Worm (Caenorhabditis elegans) whole organism, young adult: Measurements from ENCODE around the gene idhb-1.

Experiments
- F10E7.11 ChIP-seq: sonication (generic microtip); optimal IDR thresholded peaks from 2 replicates; lab custom pipeline; 2017; ENCODE audit warnings: mild to moderate bottlenecking, missing genetic modification characterization, moderate library complexity, missing compliant biosample characterization
- F52B5.7 ChIP-seq: sonication (generic microtip); optimal IDR thresholded peaks from 2 replicates; lab custom pipeline; 2016; ENCODE audit warnings: mild to moderate bottlenecking, missing genetic modification characterization, missing compliant biosample characterization
- K11D2.4 ChIP-seq: fragments of 200-800 bp; sonication (Bioruptor generic); IDR thresholded peaks from 2 replicates; pipeline ENCODE4 v1.3.6; 2022; ENCODE audit warnings: missing genetic modification reagents, missing genetic modification characterization, missing compliant biosample characterization
- ZK185.1 ChIP-seq: sonication (generic microtip); optimal IDR thresholded peaks from 2 replicates; lab custom pipeline; 2016; ENCODE audit warnings: mild to moderate bottlenecking, missing genetic modification characterization, missing compliant biosample characterization; ENCODE audit not compliant: poor library complexity, severe bottlenecking
- ama-1 ChIP-seq, 3 experiments: fragments of 150-350 bp in 1 of 3; sonication (generic microtip) in 2 of 3; optimal IDR thresholded peaks; 2 replicates each; lab custom pipeline; 2014 to 2018; ENCODE audit warnings: missing biosample characterization in 2 of 3, missing genetic modification characterization in 2 of 3, missing genetic modification reagents in 2 of 3
- ceh-40 ChIP-seq: fragments of 200-800 bp; sonication (Bioruptor generic); IDR thresholded peaks from 2 replicates; pipeline ENCODE4 v1.3.6; 2022; ENCODE audit warnings: missing genetic modification characterization, missing compliant biosample characterization
- chd-7 ChIP-seq: sonication (generic microtip); optimal IDR thresholded peaks from 2 replicates; lab custom pipeline; 2016; ENCODE audit warnings: mild to moderate bottlenecking, missing genetic modification characterization, moderate library complexity, missing compliant biosample characterization
- dox-1 ChIP-seq: fragments of 200-800 bp; sonication (Bioruptor generic); IDR thresholded peaks from 2 replicates; pipeline ENCODE4 v1.3.6; 2022; ENCODE audit warnings: missing genetic modification reagents, missing genetic modification characterization, missing compliant biosample characterization
- dpff-1 ChIP-seq: sonication (generic microtip); optimal IDR thresholded peaks from 2 replicates; lab custom pipeline; 2017; ENCODE audit warnings: mild to moderate bottlenecking, missing genetic modification characterization, missing compliant biosample characterization
- nfya-1 ChIP-seq: sonication (generic microtip); optimal IDR thresholded peaks from 2 replicates; lab custom pipeline; 2017; ENCODE audit warnings: antibody characterized with exemption, missing compliant biosample characterization, missing genetic modification characterization, borderline replicate concordance; ENCODE audit not compliant: insufficient read depth
- rpc-1 ChIP-seq, 2 experiments: fragments of 150-350 bp in 1 of 2; sonication (generic microtip) in 1 of 2; optimal IDR thresholded peaks; 2 replicates each; lab custom pipeline; 2014 to 2018; ENCODE audit warnings: missing biosample characterization in 1 of 2, missing genetic modification characterization in 1 of 2, missing genetic modification reagents in 1 of 2, missing genotype in 1 of 2
- sea-2 ChIP-seq: fragments of 200-800 bp; sonication (Bioruptor generic); IDR thresholded peaks from 2 replicates; pipeline ENCODE4 v1.3.6; 2022; ENCODE audit warnings: missing genetic modification characterization, missing compliant biosample characterization
- snpc-4 ChIP-seq, 5 experiments: fragments of 150-350 bp in 1 of 5; sonication (generic microtip) in 4 of 5; optimal IDR thresholded peaks; 2 replicates each; lab custom pipeline; 2014 to 2018; ENCODE audit warnings: missing genetic modification characterization in 5 of 5, missing biosample characterization in 3 of 5, antibody characterized with exemption in 2 of 5, mild to moderate bottlenecking in 2 of 5, missing compliant biosample characterization in 2 of 5, missing genotype in 2 of 5, moderate library complexity in 2 of 5, missing genetic modification reagents in 1 of 5
- unc-62 ChIP-seq: fragments of 150-350 bp; optimal IDR thresholded peaks from 2 replicates; lab custom pipeline; 2014; ENCODE audit warnings: missing biosample characterization, missing genetic modification reagents, missing genetic modification characterization

- TF ChIP-seq K11D2.4 = no peak
- no peak for TF ChIP-seq nfya-1 (tag; lab: Kevin White, UChicago)
- TF ChIP-seq ZK185.1 = no peak
- no peak for TF ChIP-seq unc-62
- no peak for TF ChIP-seq sea-2 (GFP tag; lab: Robert Waterston, UW)
- no peak for TF ChIP-seq dox-1 (GFP tag; lab: Robert Waterston, UW)
- TF ChIP-seq F10E7.11 (tag; lab: Kevin White, UChicago) = no peak
- no peak for TF ChIP-seq F52B5.7 (tag; lab: Kevin White, UChicago)
- no peak for TF ChIP-seq ama-1 (optimal IDR thresholded peaks at IDR 0.05; lab: Kevin White, UChicago)
- no peak for TF ChIP-seq ama-1 (GFP tag; optimal IDR thresholded peaks at IDR 0.05; lab: Kevin White, UChicago)
- TF ChIP-seq dpff-1 = no peak
- TF ChIP-seq snpc-4 (GFP tag; optimal IDR thresholded peaks at IDR 0.05; lab: Kevin White, UChicago) = no peak
- no peak for TF ChIP-seq snpc-4 (tag; optimal IDR thresholded peaks at IDR 0.05; lab: Kevin White, UChicago)
- no peak for TF ChIP-seq chd-7 (tag; lab: Kevin White, UChicago)
- no peak for TF ChIP-seq ceh-40 (GFP tag; lab: Robert Waterston, UW)
- TF ChIP-seq rpc-1 (optimal IDR thresholded peaks at IDR 0.05; lab: Kevin White, UChicago) = no peak
- TF ChIP-seq rpc-1 (tag; optimal IDR thresholded peaks at IDR 0.05; lab: Kevin White, UChicago) = no peak
These were observed 11.8 kb upstream of the idhb-1 start for ce11 chrX:14185631-14186030.
